Fruit fly (Drosophila melanogaster) whole organism, embryonic: ENCODE measurements around the gene neb.

ENCODE experiments used
- Abd-B ChIP-seq: fragments of 200-800 bp; sonication (Bioruptor generic); optimal IDR thresholded peaks from 2 replicates; lab custom pipeline; 2018; ENCODE audit warnings: missing biosample characterization, mild to moderate bottlenecking, missing genetic modification characterization, moderate library complexity
- Atf6 ChIP-seq: fragments of 200-800 bp; sonication (Bioruptor generic); IDR thresholded peaks from 2 replicates; pipeline ENCODE4 v1.3.6; 2022; ENCODE audit warnings: missing biosample characterization, missing genetic modification characterization
- Bgb ChIP-seq: fragments of 200-800 bp; sonication (Bioruptor generic); IDR thresholded peaks from 2 replicates; pipeline ENCODE4 v1.3.6; 2022; ENCODE audit warnings: missing biosample characterization, missing genetic modification characterization; ENCODE audit not compliant: partially characterized antibody
- CG10543 ChIP-seq: fragments of 200-800 bp; sonication (Bioruptor generic); optimal IDR thresholded peaks from 3 replicates; lab custom pipeline; 2017; ENCODE audit warnings: missing biosample characterization, mild to moderate bottlenecking, missing genetic modification characterization, moderate library complexity
- CG11504 ChIP-seq: fragments of 200-800 bp; sonication (Bioruptor generic); optimal IDR thresholded peaks from 3 replicates; lab custom pipeline; 2019; ENCODE audit warnings: missing biosample characterization, mild to moderate bottlenecking, missing genetic modification characterization, moderate library complexity
- CG12104 ChIP-seq: fragments of 200-800 bp; sonication (Bioruptor generic); optimal IDR thresholded peaks from 3 replicates; lab custom pipeline; 2016; ENCODE audit warnings: missing biosample characterization, missing genetic modification characterization
- CG17328 ChIP-seq: fragments of 200-800 bp; sonication (Bioruptor generic); IDR thresholded peaks from 2 replicates; pipeline ENCODE4 v1.3.6; 2022; ENCODE audit warnings: missing biosample characterization, missing genetic modification characterization
- CG17829 ChIP-seq: fragments of 200-800 bp; optimal IDR thresholded peaks from 2 replicates; lab custom pipeline; 2019; ENCODE audit warnings: missing biosample characterization, mild to moderate bottlenecking, missing genetic modification characterization, moderate library complexity
- CG2120 ChIP-seq: fragments of 200-800 bp; sonication (Bioruptor generic); optimal IDR thresholded peaks from 3 replicates; lab custom pipeline; 2016; ENCODE audit warnings: missing biosample characterization, missing genetic modification characterization
- CG2199 ChIP-seq: fragments of 200-800 bp; sonication (Bioruptor generic); IDR thresholded peaks from 3 replicates; pipeline ENCODE4 v1.3.6; 2022; ENCODE audit warnings: missing biosample characterization, missing genetic modification characterization
- CG31365 ChIP-seq: fragments of 200-800 bp; sonication (Bioruptor generic); optimal IDR thresholded peaks from 2 replicates; lab custom pipeline; 2018; ENCODE audit warnings: missing biosample characterization, mild to moderate bottlenecking, missing genetic modification characterization
- CG32767 ChIP-seq: fragments of 200-800 bp; sonication (Bioruptor generic); IDR thresholded peaks from 2 replicates; pipeline ENCODE4 v1.3.6; 2022; ENCODE audit warnings: missing biosample characterization, missing genetic modification characterization
- CG34224 ChIP-seq: fragments of 200-800 bp; sonication (Bioruptor generic); IDR thresholded peaks from 3 replicates; pipeline ENCODE4 v1.3.6; 2022; ENCODE audit warnings: missing biosample characterization, missing genetic modification characterization; ENCODE audit not compliant: partially characterized antibody
- CG4328 ChIP-seq: fragments of 200-800 bp; sonication (Bioruptor generic); optimal IDR thresholded peaks from 3 replicates; lab custom pipeline; 2017; ENCODE audit warnings: missing biosample characterization, missing genetic modification reagents, missing genetic modification characterization
- CG4820 ChIP-seq: fragments of 200-800 bp; sonication (Bioruptor generic); optimal IDR thresholded peaks from 3 replicates; lab custom pipeline; 2016; ENCODE audit warnings: missing biosample characterization, missing genetic modification characterization
- CG5180 ChIP-seq: fragments of 200-800 bp; sonication (Bioruptor generic); optimal IDR thresholded peaks from 3 replicates; lab custom pipeline; 2017; ENCODE audit warnings: missing biosample characterization, missing genetic modification characterization, mild to moderate bottlenecking, moderate library complexity, missing genetic modification reagents
- CG5245 ChIP-seq: fragments of 200-800 bp; sonication (Bioruptor generic); optimal IDR thresholded peaks from 3 replicates; lab custom pipeline; 2016; ENCODE audit warnings: missing biosample characterization, missing genetic modification characterization
- CG6254 ChIP-seq: fragments of 200-800 bp; sonication (Bioruptor generic); optimal IDR thresholded peaks from 3 replicates; lab custom pipeline; 2017; ENCODE audit warnings: mild to moderate bottlenecking, missing biosample characterization, missing genetic modification reagents, missing genetic modification characterization
- CG7928 ChIP-seq: fragments of 200-800 bp; sonication (Bioruptor generic); optimal IDR thresholded peaks from 2 replicates; lab custom pipeline; 2017; ENCODE audit warnings: missing biosample characterization, mild to moderate bottlenecking, missing genetic modification characterization
- CG7987 ChIP-seq: fragments of 200-800 bp; sonication (Bioruptor generic); optimal IDR thresholded peaks from 2 replicates; lab custom pipeline; 2018; ENCODE audit warnings: missing biosample characterization, mild to moderate bottlenecking, missing genetic modification characterization, moderate library complexity
- CG8765 ChIP-seq: fragments of 200-800 bp; sonication (Bioruptor generic); IDR thresholded peaks from 2 replicates; pipeline ENCODE4 v1.3.6; 2022; ENCODE audit warnings: missing biosample characterization, missing genetic modification characterization
- CoRest ChIP-seq: fragments of 200-800 bp; sonication (Bioruptor generic); optimal IDR thresholded peaks from 3 replicates; lab custom pipeline; 2018; ENCODE audit warnings: missing biosample characterization, mild to moderate bottlenecking, missing genetic modification characterization, moderate library complexity
- Deaf1 ChIP-seq: fragments of 200-800 bp; optimal IDR thresholded peaks from 3 replicates; lab custom pipeline; 2019; ENCODE audit warnings: missing biosample characterization, mild to moderate bottlenecking, missing genetic modification characterization, moderate library complexity
- H15 ChIP-seq: fragments of 200-800 bp; sonication (Bioruptor generic); IDR thresholded peaks from 3 replicates; pipeline ENCODE4 v1.3.6; 2022; ENCODE audit warnings: missing biosample characterization, missing genetic modification characterization
- HLH54F ChIP-seq: fragments of 200-800 bp; sonication (Bioruptor generic); optimal IDR thresholded peaks from 3 replicates; lab custom pipeline; 2016; ENCODE audit warnings: missing biosample characterization, missing genetic modification characterization
- HmgZ ChIP-seq: fragments of 200-800 bp; sonication (Bioruptor generic); optimal IDR thresholded peaks from 2 replicates; lab custom pipeline; 2018; ENCODE audit warnings: missing biosample characterization, mild to moderate bottlenecking, missing genetic modification characterization
- Hmx ChIP-seq: fragments of 200-800 bp; sonication (Bioruptor generic); optimal IDR thresholded peaks from 2 replicates; lab custom pipeline; 2016; ENCODE audit warnings: missing biosample characterization, missing genetic modification characterization
- Hr3 ChIP-seq: fragments of 200-800 bp; sonication (Bioruptor generic); optimal IDR thresholded peaks from 3 replicates; lab custom pipeline; 2016; ENCODE audit warnings: missing biosample characterization, missing genetic modification characterization
- NFAT ChIP-seq: fragments of 200-800 bp; sonication (Bioruptor generic); IDR thresholded peaks from 2 replicates; pipeline ENCODE4 v1.3.6; 2022; ENCODE audit warnings: missing biosample characterization, missing genetic modification characterization
- Opbp ChIP-seq: fragments of 200-800 bp; sonication (Bioruptor generic); IDR thresholded peaks from 3 replicates; pipeline ENCODE4 v1.3.6; 2022; ENCODE audit warnings: missing biosample characterization, missing genetic modification characterization; ENCODE audit not compliant: partially characterized antibody
- Six4 ChIP-seq: fragments of 200-800 bp; sonication (Bioruptor generic); optimal IDR thresholded peaks from 2 replicates; lab custom pipeline; 2016; ENCODE audit warnings: missing biosample characterization, missing genetic modification characterization
- Ssrp ChIP-seq: fragments of 200-800 bp; sonication (Bioruptor generic); optimal IDR thresholded peaks from 2 replicates; lab custom pipeline; 2018; ENCODE audit warnings: missing biosample characterization, mild to moderate bottlenecking, missing genetic modification characterization, moderate library complexity
- Usf ChIP-seq: fragments of 200-800 bp; sonication (Bioruptor generic); optimal IDR thresholded peaks from 2 replicates; lab custom pipeline; 2017; ENCODE audit warnings: missing genotype, missing biosample characterization, missing genetic modification characterization
- Xbp1 ChIP-seq: fragments of 200-800 bp; sonication (Bioruptor generic); optimal IDR thresholded peaks from 3 replicates; lab custom pipeline; 2016; ENCODE audit warnings: missing biosample characterization, mild to moderate bottlenecking, missing genetic modification characterization
- ab ChIP-seq: fragments of 200-800 bp; sonication (Bioruptor generic); optimal IDR thresholded peaks from 2 replicates; lab custom pipeline; 2016; ENCODE audit warnings: missing biosample characterization, missing genetic modification characterization
- aop ChIP-seq: fragments of 200-800 bp; sonication (Bioruptor generic); IDR thresholded peaks from 2 replicates; pipeline ENCODE4 v1.3.6; 2022; ENCODE audit warnings: missing biosample characterization, missing genetic modification characterization
- cad ChIP-seq: fragments of >200 bp; optimal IDR thresholded peaks from 2 replicates; lab custom pipeline; 2017; ENCODE audit warnings: missing biosample characterization, missing genetic modification characterization
- cas ChIP-seq: fragments of 200-800 bp; sonication (Bioruptor generic); IDR thresholded peaks from 2 replicates; pipeline ENCODE4 v1.3.6; 2022; ENCODE audit warnings: missing biosample characterization, missing genetic modification characterization
- fru ChIP-seq: fragments of >200 bp; optimal IDR thresholded peaks from 2 replicates; lab custom pipeline; 2017
- gt ChIP-seq: fragments of 200-800 bp; sonication (Bioruptor generic); IDR thresholded peaks from 2 replicates; pipeline ENCODE4 v1.3.6; 2022; ENCODE audit warnings: missing biosample characterization, missing genetic modification characterization
- ham ChIP-seq: fragments of 200-800 bp; sonication (Bioruptor generic); IDR thresholded peaks from 2 replicates; pipeline ENCODE4 v1.3.6; 2022; ENCODE audit warnings: missing biosample characterization, missing genetic modification characterization
- lbe ChIP-seq: fragments of 200-800 bp; sonication (Bioruptor generic); optimal IDR thresholded peaks from 2 replicates; lab custom pipeline; 2016; ENCODE audit warnings: missing biosample characterization, mild to moderate bottlenecking, missing genetic modification characterization
- luna ChIP-seq: fragments of 200-800 bp; sonication (Bioruptor generic); optimal IDR thresholded peaks from 2 replicates; lab custom pipeline; 2016; ENCODE audit warnings: missing biosample characterization, missing genetic modification characterization
- mam ChIP-seq: fragments of 200-800 bp; sonication (Bioruptor generic); optimal IDR thresholded peaks from 3 replicates; lab custom pipeline; 2016; ENCODE audit warnings: missing biosample characterization, missing genetic modification characterization
- phol ChIP-seq: fragments of 200-800 bp; sonication (Bioruptor generic); optimal IDR thresholded peaks from 3 replicates; lab custom pipeline; 2018; ENCODE audit warnings: missing biosample characterization, mild to moderate bottlenecking, missing genetic modification characterization, moderate library complexity
- pum ChIP-seq: fragments of 200-800 bp; sonication (Bioruptor generic); optimal IDR thresholded peaks from 2 replicates; lab custom pipeline; 2016; ENCODE audit warnings: missing biosample characterization, missing genetic modification characterization
- rib ChIP-seq: fragments of 200-800 bp; sonication (Bioruptor generic); IDR thresholded peaks from 2 replicates; pipeline ENCODE4 v1.3.6; 2022; ENCODE audit warnings: missing biosample characterization, missing genetic modification characterization
- shn ChIP-seq: fragments of 200-800 bp; sonication (Bioruptor generic); optimal IDR thresholded peaks from 3 replicates; lab custom pipeline; 2016; ENCODE audit warnings: missing biosample characterization, missing genetic modification characterization
- tio ChIP-seq: fragments of 200-800 bp; sonication (Bioruptor generic); optimal IDR thresholded peaks from 2 replicates; lab custom pipeline; 2017; ENCODE audit warnings: missing biosample characterization, missing genetic modification characterization, inconsistent platforms
- unc-4 ChIP-seq: fragments of 200-800 bp; sonication (Bioruptor generic); IDR thresholded peaks from 2 replicates; pipeline ENCODE4 v1.3.6; 2022; ENCODE audit warnings: missing biosample characterization, missing genetic modification characterization; ENCODE audit not compliant: partially characterized antibody
- wor ChIP-seq: fragments of 200-800 bp; sonication (Bioruptor generic); IDR thresholded peaks from 2 replicates; pipeline ENCODE4 v1.3.6; 2022; ENCODE audit warnings: missing biosample characterization, missing genetic modification characterization

The neb gene

dm6 chr2L:20075234-20075803 is at the start of gene neb, which contains the start of gene pr (continued):
- no peak for TF ChIP-seq Usf (GFP tag; lab: Kevin White, UChicago)
- peak; percentile 61 for TF ChIP-seq Abd-B
- no peak for TF ChIP-seq CG10543 (GFP tag; lab: Kevin White, UChicago)
- no peak for TF ChIP-seq CG4328 (GFP tag; lab: Kevin White, UChicago)
- peak; percentile 49 for TF ChIP-seq HLH54F (GFP tag; lab: Kevin White, UChicago)
- peak; percentile 57 for TF ChIP-seq Xbp1
- TF ChIP-seq Atf6, result peak; percentile 68
- TF ChIP-seq CG2120 (GFP tag; lab: Kevin White, UChicago), result peak; percentile 74
- TF ChIP-seq aop, result no peak
- peak; percentile 35 for TF ChIP-seq CG17829 (tag; lab: Kevin White, UChicago)
- no peak for TF ChIP-seq ham
- TF ChIP-seq wor, result peak; percentile 43; the same call in 1 of the 2 replicates
- TF ChIP-seq CG5245 (GFP tag; lab: Kevin White, UChicago), result peak; percentile 42
- TF ChIP-seq HmgZ, result peak; percentile 49
- TF ChIP-seq Hmx, result no peak
- TF ChIP-seq fru, result no peak
- peak; percentile 44; the same call in 1 of the 2 replicates for TF ChIP-seq unc-4 (GFP tag; lab: Robert Waterston, UW)
- peak; percentile 52 for TF ChIP-seq lbe (GFP tag; lab: Kevin White, UChicago)
- TF ChIP-seq pum (GFP tag; lab: Kevin White, UChicago), result no peak
- peak; percentile 78 for TF ChIP-seq CG11504 (tag; lab: Kevin White, UChicago)
- TF ChIP-seq CG34224 (GFP tag; lab: Robert Waterston, UW), result peak; percentile 62; the same call in 1 of the 3 replicates
- TF ChIP-seq CoRest (tag; lab: Kevin White, UChicago), result peak; percentile 75
- TF ChIP-seq Hr3, result peak; percentile 60
- TF ChIP-seq rib (GFP tag; lab: Robert Waterston, UW), result peak; percentile 17; the same call in 1 of the 2 replicates
- no peak for TF ChIP-seq Six4 (GFP tag; lab: Kevin White, UChicago)
- TF ChIP-seq CG6254 (GFP tag; lab: Kevin White, UChicago), result peak; percentile 33
- TF ChIP-seq ab, result no peak
- TF ChIP-seq Bgb, result no peak
- no peak for TF ChIP-seq luna (GFP tag; lab: Kevin White, UChicago)
- TF ChIP-seq CG31365 (tag; lab: Kevin White, UChicago), result no peak
- no peak for TF ChIP-seq CG8765 (GFP tag; lab: Robert Waterston, UW)
- TF ChIP-seq CG12104 (GFP tag; lab: Kevin White, UChicago), result peak; percentile 67
- no peak for TF ChIP-seq CG7928 (GFP tag; lab: Kevin White, UChicago)
- TF ChIP-seq CG32767 (GFP tag; lab: Robert Waterston, UW), result peak; percentile 41; the same call in 1 of the 2 replicates
- TF ChIP-seq phol (tag; lab: Kevin White, UChicago), result peak; percentile 35
- peak; percentile 56 for TF ChIP-seq CG4820 (GFP tag; lab: Kevin White, UChicago)
- TF ChIP-seq Ssrp (tag; lab: Kevin White, UChicago), result peak; percentile 37
- 0 out of 2 replicates have a peak, but pooled peaks have one; percentile 12 for TF ChIP-seq cas (GFP tag; lab: Robert Waterston, UW)
- no peak for TF ChIP-seq tio
- TF ChIP-seq CG2199 (GFP tag; lab: Robert Waterston, UW), result no peak
- TF ChIP-seq CG7987, result no peak
- no peak for TF ChIP-seq H15 (GFP tag; lab: Robert Waterston, UW)
- no peak for TF ChIP-seq CG5180
- TF ChIP-seq Opbp (GFP tag; lab: Robert Waterston, UW), result peak; percentile 54; the same call in 2 of the 3 replicates
- no peak for TF ChIP-seq cad (GFP tag; lab: Kevin White, UChicago)
- peak; percentile 73; the same call in 1 of the 2 replicates for TF ChIP-seq CG17328 (GFP tag; lab: Robert Waterston, UW)
- TF ChIP-seq Deaf1 (tag; lab: Kevin White, UChicago), result peak; percentile 34
- no peak for TF ChIP-seq NFAT (GFP tag; lab: Robert Waterston, UW)
- peak; percentile 4 for TF ChIP-seq mam (GFP tag; lab: Kevin White, UChicago)
- no peak for TF ChIP-seq gt
- TF ChIP-seq shn, result no peak
